Fruit fly (Drosophila melanogaster): ENCODE results near the gene CG14903.

CG14903 gene

dm6 chr3R:16528429-16528828 is 45.1 kb downstream of the CG14903 start:
- no peak for TF ChIP-seq CG17801 (GFP tag; optimal IDR thresholded peaks at IDR 0.05; ENCODE audit: partially characterized antibody)

dm6 chr3R:16526697-16527370 is 46.7 kb downstream of the CG14903 start:
- TF ChIP-seq CG17801 (GFP tag; optimal IDR thresholded peaks at IDR 0.05; ENCODE audit: partially characterized antibody), result no peak

dm6 chr3R:16526256-16526655 is 47.3 kb downstream of the CG14903 start:
- TF ChIP-seq CG17801 (GFP tag; optimal IDR thresholded peaks at IDR 0.05; ENCODE audit: partially characterized antibody), result no peak

- no peak for TF ChIP-seq CG17801 (GFP tag; optimal IDR thresholded peaks at IDR 0.05; ENCODE audit: partially characterized antibody)
Measured at dm6 chr3R:16525555-16525954, 48.0 kb downstream of the CG14903 start.

- no peak for TF ChIP-seq CG17801 (GFP tag; optimal IDR thresholded peaks at IDR 0.05; ENCODE audit: partially characterized antibody)
Measured at dm6 chr3R:16524593-16525111, 48.9 kb downstream of the CG14903 start.

- TF ChIP-seq CG17801 (GFP tag; optimal IDR thresholded peaks at IDR 0.05; ENCODE audit: partially characterized antibody), result no peak
Measured at dm6 chr3R:16524178-16524577, 49.4 kb downstream of the CG14903 start.

dm6 chr3R:16523395-16523794 is 50.2 kb downstream of the CG14903 start:
- TF ChIP-seq CG17801 (GFP tag; optimal IDR thresholded peaks at IDR 0.05; ENCODE audit: partially characterized antibody), result no peak
